Worm (Caenorhabditis elegans): ENCODE data around the gene dph-5.

dph-5 gene

DNA sequence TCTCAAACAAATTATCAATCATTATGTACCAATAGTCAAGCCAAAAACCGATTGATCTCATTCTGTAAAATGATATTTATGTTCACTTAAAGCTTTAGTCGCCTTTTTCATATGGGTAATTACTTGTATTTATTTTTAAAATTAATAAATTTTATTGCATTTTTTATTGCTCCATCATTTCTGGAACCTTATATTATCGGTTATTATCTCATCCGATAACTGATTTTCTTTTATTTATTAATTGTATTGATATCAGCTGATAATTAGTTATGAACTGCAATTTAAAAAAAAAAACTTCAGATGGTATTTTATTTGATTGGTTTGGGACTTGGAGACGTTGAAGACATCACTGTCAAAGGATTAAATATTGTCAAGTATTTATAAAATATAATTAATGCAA lies at the start of gene dph-5:
TSS of gene dph-5 (plus strand) at position 301 of the 400 bp plus-strand sequence.
- TF ChIP-seq dmd-8 (GFP tag; IDR thresholded peaks at IDR 0.05) (no peak), aha-1 (tag) (peak; percentile 23)

DNA sequence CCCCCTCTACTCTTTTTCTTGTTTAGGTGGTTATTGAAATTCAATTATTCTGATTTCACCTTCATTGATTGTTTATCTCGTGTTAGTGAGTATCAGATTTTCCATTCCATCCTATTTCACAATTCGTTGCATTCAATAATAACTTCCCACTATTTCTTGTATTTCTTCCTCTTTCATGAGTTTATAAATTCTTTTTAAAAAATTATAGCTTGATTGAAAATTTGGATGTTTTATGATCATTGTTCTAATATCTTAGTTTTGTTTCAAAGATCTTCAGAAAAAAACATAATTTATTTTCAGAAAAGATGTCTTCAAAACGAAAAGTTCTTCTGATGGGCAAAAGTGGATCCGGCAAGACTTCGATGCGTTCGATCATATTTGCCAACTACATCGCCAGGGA lies 48.9 kb upstream of the dph-5 start, which contains the start of gene raga-1:
TSS of gene raga-1 (plus strand) at position 301 of the 400 bp plus-strand sequence.
- no peak for TF ChIP-seq nhr-41 (GFP tag; IDR thresholded peaks at IDR 0.05)
- no peak for TF ChIP-seq nhr-6 (tag; optimal IDR thresholded peaks at IDR 0.05)
- TF ChIP-seq F10B5.3 (tag; optimal IDR thresholded peaks at IDR 0.05) = no peak
- TF ChIP-seq daf-19 (GFP tag; conservative IDR thresholded peaks at IDR 0.05) = no peak
- no peak for TF ChIP-seq dpl-1 (GFP tag; optimal IDR thresholded peaks at IDR 0.05)
- TF ChIP-seq lsy-2 (tag; optimal IDR thresholded peaks at IDR 0.05) = no peak

DNA sequence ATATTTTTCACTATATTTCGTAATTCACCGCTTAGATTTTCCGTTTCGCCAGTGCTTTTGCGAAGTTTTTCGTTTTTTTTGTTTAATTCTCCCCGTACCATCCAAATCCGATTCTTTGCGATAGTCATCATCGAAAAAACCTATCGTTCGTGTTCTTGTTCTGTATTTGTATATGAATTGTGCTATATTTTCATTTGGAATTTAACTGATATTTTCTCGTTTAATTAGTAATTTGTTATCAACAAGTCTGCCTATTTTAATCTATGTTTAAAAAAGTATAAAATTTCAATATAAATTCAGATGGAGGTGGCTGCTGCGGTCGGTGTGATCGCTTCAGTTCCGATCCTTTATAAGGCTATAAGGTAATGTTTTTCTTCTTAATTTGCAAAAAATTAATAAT lies 47.4 kb upstream of the dph-5 start, which contains the start of gene samp-1:
TSS of gene samp-1 (plus strand) at position 301 of the 400 bp plus-strand sequence.
- TF ChIP-seq lin-38 (GFP tag; IDR thresholded peaks at IDR 0.05) (peak; percentile 37; the same call in 1 of the 2 replicates), duxl-1 (tag; optimal IDR thresholded peaks at IDR 0.05; ENCODE audit: poor library complexity) (no peak), unc-62 (GFP tag; optimal IDR thresholded peaks at IDR 0.05 in 1 of 2) (peak in 1 of 2 experiments; percentile 78), unc-62 (tag; optimal IDR thresholded peaks at IDR 0.05) (no peak), pha-4 (GFP tag; IDR thresholded peaks at IDR 0.05) (peak; percentile 21; the same call in 1 of the 2 replicates), pha-4 (tag; optimal IDR thresholded peaks at IDR 0.05) (no peak)

DNA sequence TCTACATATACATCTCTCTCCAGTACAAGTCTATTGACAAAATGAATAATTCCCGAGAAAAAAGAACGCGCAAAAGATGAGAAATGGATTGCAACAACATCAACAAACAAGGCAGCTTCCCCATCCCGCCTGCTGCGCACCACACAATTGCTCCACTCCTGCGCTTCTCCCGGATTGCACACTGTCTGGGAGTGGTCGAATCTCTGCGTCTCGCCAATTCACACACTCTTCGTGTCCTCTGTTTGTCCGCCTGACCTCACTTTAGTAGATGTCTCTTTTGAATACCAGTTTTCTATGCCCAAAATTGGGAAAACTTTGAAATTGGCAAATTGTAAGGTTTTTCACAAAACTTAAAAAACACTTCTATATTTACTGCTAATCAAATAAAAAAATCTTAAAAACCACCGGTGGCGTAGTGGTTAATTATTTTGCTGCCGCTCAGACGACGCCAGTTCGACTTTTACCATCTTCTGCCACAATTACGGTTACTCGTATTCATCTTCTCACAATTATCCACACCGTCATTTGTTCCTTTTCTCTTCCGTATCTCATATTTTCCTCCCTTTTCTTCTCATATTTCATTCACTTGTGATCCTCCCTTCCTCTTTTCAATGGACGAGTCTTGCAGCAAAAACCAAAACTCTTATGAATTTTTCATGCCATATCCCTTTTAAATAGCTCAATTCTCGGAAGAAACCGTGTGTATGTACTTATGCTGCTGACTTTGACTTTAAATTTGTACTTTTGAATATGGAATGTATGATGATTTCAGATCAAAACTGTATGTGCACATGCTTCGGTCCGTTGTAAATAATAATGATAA lies 44.2 kb upstream of the dph-5 start, which contains the start of gene rsf-1:
TSS of gene rsf-1 (plus strand) at position 773 of the 823 bp plus-strand sequence.
- TF ChIP-seq madf-5 (GFP tag; IDR thresholded peaks at IDR 0.05) = no peak
- peak in 1 of 2 experiments; percentile 41 for TF ChIP-seq lsy-2 (tag; optimal IDR thresholded peaks at IDR 0.05)
- no peak for TF ChIP-seq nhr-25 (tag; optimal IDR thresholded peaks at IDR 0.05; ENCODE audit: borderline replicate concordance, insufficient read depth)
- peak; percentile 51 for TF ChIP-seq mes-2 (tag; optimal IDR thresholded peaks at IDR 0.05; ENCODE audit: poor library complexity, severe bottlenecking)
- TF ChIP-seq pqm-1 (tag; optimal IDR thresholded peaks at IDR 0.05) = no peak
- no peak for TF ChIP-seq spr-3 (GFP tag; optimal IDR thresholded peaks at IDR 0.05)
- no peak for TF ChIP-seq nhr-42 (GFP tag; IDR thresholded peaks at IDR 0.05)
- TF ChIP-seq daf-16 (GFP tag; optimal IDR thresholded peaks at IDR 0.05) = no peak
- peak; percentile 20 for TF ChIP-seq daf-16 (tag; optimal IDR thresholded peaks at IDR 0.05)
- 0 out of 2 replicates have a peak, but pooled peaks have one; percentile 47 for TF ChIP-seq F44E2.7 (GFP tag; IDR thresholded peaks at IDR 0.05)
- peak; percentile 44 for TF ChIP-seq rbr-2 (tag; optimal IDR thresholded peaks at IDR 0.05)
- TF ChIP-seq F26F4.8 (GFP tag; conservative IDR thresholded peaks at IDR 0.05) = no peak
- peak; percentile 58; the same call in 1 of the 2 replicates for TF ChIP-seq arid-1 (GFP tag; conservative IDR thresholded peaks at IDR 0.05)
- no peak for TF ChIP-seq mxl-2 (GFP tag; conservative IDR thresholded peaks at IDR 0.05)
- no peak for TF ChIP-seq fkh-10 (GFP tag; optimal IDR thresholded peaks at IDR 0.05)
- peak; percentile 55; the same call in 1 of the 2 replicates for TF ChIP-seq pha-4 (GFP tag; IDR thresholded peaks at IDR 0.05)
- no peak for TF ChIP-seq pha-4 (tag; optimal IDR thresholded peaks at IDR 0.05)
- TF ChIP-seq snpc-1.2 (GFP tag; IDR thresholded peaks at IDR 0.05) = no peak
- peak; percentile 16 for TF ChIP-seq hlh-30 (tag; optimal IDR thresholded peaks at IDR 0.05; ENCODE audit: insufficient read depth)
- no peak for TF ChIP-seq hif-1 (tag; optimal IDR thresholded peaks at IDR 0.05)
- no peak for TF ChIP-seq unc-39 (tag; optimal IDR thresholded peaks at IDR 0.05)
- TF ChIP-seq daf-12 (tag; optimal IDR thresholded peaks at IDR 0.05) = no peak
- peak; percentile 34; the same call in 1 of the 2 replicates for TF ChIP-seq ctbp-1 (GFP tag; IDR thresholded peaks at IDR 0.05)
- no peak for TF ChIP-seq ama-1 (optimal IDR thresholded peaks at IDR 0.05)
- TF ChIP-seq aha-1 (tag) = peak; percentile 68
- no peak for TF ChIP-seq ceh-44 (GFP tag; IDR thresholded peaks at IDR 0.05)
- no peak for TF ChIP-seq tra-1 (GFP tag; IDR thresholded peaks at IDR 0.05)
- peak; percentile 19 for TF ChIP-seq mep-1 (tag; optimal IDR thresholded peaks at IDR 0.05)
- no peak for TF ChIP-seq nhr-111 (GFP tag; optimal IDR thresholded peaks at IDR 0.05)
- TF ChIP-seq hlh-11 (tag; optimal IDR thresholded peaks at IDR 0.05) = no peak
- TF ChIP-seq ztf-11 (tag; optimal IDR thresholded peaks at IDR 0.05) = no peak
- peak; percentile 59 for TF ChIP-seq hmg-1.1 (GFP tag; IDR thresholded peaks at IDR 0.05)
- no peak for TF ChIP-seq dpl-1 (GFP tag; optimal IDR thresholded peaks at IDR 0.05)
- peak in 1 of 2 experiments; percentile 60 for TF ChIP-seq unc-62 (GFP tag; optimal IDR thresholded peaks at IDR 0.05 in 1 of 2)
- TF ChIP-seq unc-62 (tag; optimal IDR thresholded peaks at IDR 0.05) = no peak

All from whole organism, L4 larva.